Worm (Caenorhabditis elegans) whole organism, young adult: ENCODE data around the gene hil-7.

ENCODE experiments used
- B0336.3 ChIP-seq: fragments of 200-800 bp; sonication (Bioruptor generic); IDR thresholded peaks from 2 replicates; pipeline ENCODE4 v1.3.6; 2022; ENCODE audit warnings: missing genetic modification characterization, missing compliant biosample characterization
- F10E7.11 ChIP-seq: sonication (generic microtip); optimal IDR thresholded peaks from 2 replicates; lab custom pipeline; 2017; ENCODE audit warnings: mild to moderate bottlenecking, missing genetic modification characterization, moderate library complexity, missing compliant biosample characterization
- F57A8.1 ChIP-seq: fragments of 200-800 bp; sonication (Bioruptor generic); optimal IDR thresholded peaks from 2 replicates; lab custom pipeline; 2018; ENCODE audit warnings: mild to moderate bottlenecking, missing genetic modification characterization, moderate library complexity, missing compliant biosample characterization
- Y53G8AR.9 ChIP-seq: fragments of 200-800 bp; sonication (Bioruptor generic); conservative IDR thresholded peaks from 2 replicates; pipeline ENCODE4 v1.3.6; 2022; ENCODE audit warnings: missing genetic modification reagents, missing genetic modification characterization, missing compliant biosample characterization
- ceh-27 ChIP-seq: fragments of 200-800 bp; sonication (Bioruptor generic); optimal IDR thresholded peaks from 2 replicates; lab custom pipeline; 2018; ENCODE audit warnings: mild to moderate bottlenecking, missing genetic modification characterization, moderate library complexity, missing compliant biosample characterization
- fkh-3 ChIP-seq: sonication (generic microtip); optimal IDR thresholded peaks from 2 replicates; lab custom pipeline; 2016; ENCODE audit warnings: mild to moderate bottlenecking, missing genetic modification characterization, missing compliant biosample characterization
- lsy-27 ChIP-seq: sonication (generic microtip); optimal IDR thresholded peaks from 2 replicates; lab custom pipeline; 2017; ENCODE audit warnings: missing genetic modification characterization, mild to moderate bottlenecking, missing compliant biosample characterization, antibody characterized with exemption, missing genotype, borderline replicate concordance; ENCODE audit not compliant: insufficient read depth
- nhr-90 ChIP-seq: sonication (generic microtip); optimal IDR thresholded peaks from 2 replicates; lab custom pipeline; 2016; ENCODE audit warnings: missing genotype, mild to moderate bottlenecking, missing genetic modification characterization, missing compliant biosample characterization
- pbrm-1 ChIP-seq: fragments of 200-800 bp; sonication (Bioruptor generic); IDR thresholded peaks from 2 replicates; pipeline ENCODE4 v1.3.6; 2022; ENCODE audit warnings: missing genetic modification reagents, missing genetic modification characterization, missing compliant biosample characterization

DNA sequence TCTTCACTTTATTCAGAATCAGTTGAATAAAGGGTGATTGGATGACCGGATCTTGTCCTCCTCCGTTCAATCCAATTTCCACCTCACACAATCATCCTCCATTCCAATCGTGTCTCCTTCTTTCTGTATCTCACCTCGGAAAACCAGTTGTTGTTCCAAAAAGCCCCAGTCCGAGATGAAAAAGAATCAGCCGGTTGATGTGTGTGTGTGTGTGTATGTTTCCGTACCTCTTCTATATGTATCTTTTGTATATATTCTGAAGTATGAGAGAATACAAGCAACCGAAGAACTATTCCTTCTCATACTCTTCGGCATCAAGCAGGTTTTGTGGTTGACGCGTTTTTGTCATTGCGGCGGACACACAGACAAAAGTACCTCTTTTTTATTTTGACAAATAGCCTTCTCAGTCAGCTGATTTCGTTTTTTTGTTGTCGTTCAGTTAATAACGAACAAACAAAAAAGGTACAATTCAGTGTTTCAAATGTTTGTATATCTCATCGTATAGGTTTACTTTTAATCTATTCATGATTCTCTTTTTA lies 7.6 kb downstream of the hil-7 start:
- TF ChIP-seq fkh-3 (tag; lab: Kevin White, UChicago) (no peak), B0336.3 (no peak), Y53G8AR.9 (GFP tag; lab: Robert Waterston, UW) (no peak), F57A8.1 (no peak), nhr-90 (tag; lab: Kevin White, UChicago) (no peak), ceh-27 (GFP tag; lab: Kevin White, UChicago) (no peak), lsy-27 (tag; lab: Kevin White, UChicago) (no peak), F10E7.11 (tag; lab: Kevin White, UChicago) (no peak), pbrm-1 (GFP tag; lab: Robert Waterston, UW) (no peak)
